Worm (Caenorhabditis elegans) whole organism, mixed stage, embryonic: ENCODE results near the gene klp-20.

Experiments used
- blmp-1 ChIP-seq: fragments of 150-350 bp; optimal IDR thresholded peaks from 2 replicates; lab custom pipeline; 2014; ENCODE audit warnings: missing biosample characterization, missing genetic modification characterization
- elt-1 ChIP-seq: sonication (generic microtip); optimal IDR thresholded peaks from 2 replicates; lab custom pipeline; 2017; ENCODE audit warnings: missing genetic modification characterization, mild to moderate bottlenecking, missing compliant biosample characterization, antibody characterized with exemption, moderate library complexity, borderline replicate concordance; ENCODE audit not compliant: insufficient read depth
- mab-5 ChIP-seq: fragments of 150-350 bp; optimal IDR thresholded peaks from 2 replicates; lab custom pipeline; 2014; ENCODE audit warnings: missing biosample characterization, missing genetic modification characterization
- nhr-12 ChIP-seq: fragments of 150-350 bp; optimal IDR thresholded peaks from 2 replicates; lab custom pipeline; 2014; ENCODE audit warnings: missing biosample characterization, missing genetic modification characterization
- nhr-237 ChIP-seq: fragments of 150-350 bp; optimal IDR thresholded peaks from 2 replicates; lab custom pipeline; 2014; ENCODE audit warnings: missing biosample characterization, missing genetic modification characterization
- nhr-76 ChIP-seq: sonication (generic microtip); optimal IDR thresholded peaks from 2 replicates; lab custom pipeline; 2017; ENCODE audit warnings: missing biosample characterization, missing genetic modification characterization
- pha-4 ChIP-seq: fragments of 150-350 bp; optimal IDR thresholded peaks from 2 replicates; lab custom pipeline; 2018; ENCODE audit warnings: missing biosample characterization, missing genetic modification reagents, missing genetic modification characterization
- snpc-4 ChIP-seq: fragments of 150-350 bp; optimal IDR thresholded peaks from 2 replicates; lab custom pipeline; 2014; ENCODE audit warnings: missing biosample characterization, missing genetic modification characterization
- sptf-1 ChIP-seq: sonication (generic microtip); optimal IDR thresholded peaks from 2 replicates; lab custom pipeline; 2017; ENCODE audit warnings: mild to moderate bottlenecking, missing genetic modification characterization, moderate library complexity, missing compliant biosample characterization
- unc-62 ChIP-seq: fragments of 150-350 bp; optimal IDR thresholded peaks from 2 replicates; lab custom pipeline; 2014; ENCODE audit warnings: missing biosample characterization, missing genetic modification reagents, missing genetic modification characterization
- zip-8 ChIP-seq: fragments of 150-350 bp; optimal IDR thresholded peaks from 2 replicates; lab custom pipeline; 2014; ENCODE audit warnings: missing biosample characterization, missing genetic modification characterization

DNA sequence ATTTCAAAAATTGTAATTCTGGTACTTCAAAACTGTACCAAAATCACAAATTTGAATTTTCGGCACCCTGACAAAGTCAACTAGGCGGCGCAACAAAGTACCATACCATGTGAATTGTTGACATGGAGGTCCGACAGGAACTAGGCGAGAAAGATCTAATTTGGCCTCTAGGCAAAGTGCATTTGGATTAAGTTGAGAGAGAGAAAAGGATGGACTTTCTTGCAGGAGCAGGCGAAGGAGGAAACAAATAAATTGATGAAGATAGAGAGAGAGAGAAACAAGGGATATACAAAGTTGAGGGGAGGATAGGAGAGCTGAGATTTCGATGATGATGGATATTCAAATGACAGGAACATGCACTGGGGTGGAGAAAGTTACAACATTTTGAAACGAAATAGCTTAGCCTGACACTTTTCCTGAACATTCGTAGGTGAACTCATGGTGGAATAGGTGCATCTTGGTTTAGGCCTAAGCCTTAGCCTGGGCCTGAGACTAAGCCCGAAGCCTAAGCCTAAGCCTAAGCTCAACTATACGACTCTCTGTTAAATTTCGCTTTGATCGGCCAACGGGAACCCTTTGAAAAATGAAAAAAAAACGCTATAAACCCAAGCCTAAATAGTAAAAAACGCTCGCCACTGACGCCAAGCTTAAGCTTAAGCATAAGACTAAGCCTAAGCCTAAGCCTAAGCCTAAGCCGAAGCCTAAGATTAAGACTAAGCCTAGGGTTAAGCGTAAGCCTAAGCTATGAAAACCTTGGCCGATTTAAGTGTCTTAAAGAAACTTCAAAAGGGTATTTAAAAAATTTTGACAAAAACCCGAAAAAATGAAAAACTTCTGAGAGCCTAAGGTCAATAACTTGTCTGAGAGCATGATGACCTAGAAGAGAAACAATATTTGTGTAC, 748 bp upstream of the klp-20 start:
- TF ChIP-seq elt-1 (tag; lab: Kevin White, UChicago) = no peak
- TF ChIP-seq mab-5 (tag; lab: Kevin White, UChicago) = no peak
- TF ChIP-seq blmp-1 = no peak
- no peak for TF ChIP-seq nhr-76 (tag; lab: Kevin White, UChicago)
- no peak for TF ChIP-seq nhr-237 (tag; lab: Kevin White, UChicago)
- no peak for TF ChIP-seq nhr-12 (tag; lab: Kevin White, UChicago)
- peak; percentile 67 for TF ChIP-seq unc-62 (GFP tag; lab: Kevin White, UChicago)
- TF ChIP-seq sptf-1 (tag; lab: Kevin White, UChicago) = no peak
- TF ChIP-seq snpc-4 (tag; lab: Kevin White, UChicago) = no peak
- TF ChIP-seq zip-8 = no peak
- no peak for TF ChIP-seq pha-4 (tag; lab: Kevin White, UChicago)
